Fruit fly (Drosophila melanogaster) whole organism, embryonic: Measurements from ENCODE around the gene Spec2.

Experiments used
- Antp ChIP-seq: fragments of 200-800 bp; sonication (Bioruptor generic); optimal IDR thresholded peaks from 3 replicates; lab custom pipeline; 2016; ENCODE audit warnings: missing biosample characterization, missing genetic modification characterization
- Bgb ChIP-seq: fragments of 200-800 bp; sonication (Bioruptor generic); IDR thresholded peaks from 2 replicates; pipeline ENCODE4 v1.3.6; 2022; ENCODE audit warnings: missing biosample characterization, missing genetic modification characterization; ENCODE audit not compliant: partially characterized antibody
- CG1024 ChIP-seq: fragments of 200-800 bp; sonication (Bioruptor generic); IDR thresholded peaks from 2 replicates; pipeline ENCODE4 v1.3.6; 2022; ENCODE audit warnings: missing biosample characterization, missing genetic modification characterization
- CG10462 ChIP-seq: fragments of 200-800 bp; sonication (Bioruptor generic); optimal IDR thresholded peaks from 2 replicates; lab custom pipeline; 2016; ENCODE audit warnings: missing biosample characterization, missing genetic modification characterization
- CG12155 ChIP-seq: fragments of 200-800 bp; sonication (Bioruptor generic); optimal IDR thresholded peaks from 3 replicates; lab custom pipeline; 2016; ENCODE audit warnings: missing biosample characterization, missing genetic modification characterization
- CG1233 ChIP-seq: fragments of 200-800 bp; sonication (Bioruptor generic); optimal IDR thresholded peaks from 4 replicates; lab custom pipeline; 2018; ENCODE audit warnings: missing biosample characterization, mild to moderate bottlenecking, missing genetic modification characterization
- CG13296 ChIP-seq: fragments of 200-800 bp; sonication (Bioruptor generic); optimal IDR thresholded peaks from 3 replicates; lab custom pipeline; 2018; ENCODE audit warnings: missing biosample characterization, mild to moderate bottlenecking, missing genetic modification characterization
- CG13424 ChIP-seq: fragments of 200-800 bp; sonication (Bioruptor generic); optimal IDR thresholded peaks from 2 replicates; lab custom pipeline; 2019; ENCODE audit warnings: missing biosample characterization, mild to moderate bottlenecking, missing genetic modification characterization, moderate library complexity
- CG14014 ChIP-seq: fragments of 200-800 bp; sonication (Bioruptor generic); IDR thresholded peaks from 2 replicates; pipeline ENCODE4 v1.3.6; 2022; ENCODE audit warnings: missing biosample characterization, missing genetic modification characterization
- CG15514 ChIP-seq: fragments of 200-800 bp; sonication (Bioruptor generic); optimal IDR thresholded peaks from 3 replicates; lab custom pipeline; 2017; ENCODE audit warnings: missing biosample characterization, missing genetic modification characterization, mild to moderate bottlenecking, moderate library complexity, missing genetic modification reagents
- CG16863 ChIP-seq: fragments of 200-800 bp; sonication (Bioruptor generic); optimal IDR thresholded peaks from 3 replicates; lab custom pipeline; 2016; ENCODE audit warnings: missing biosample characterization, missing genetic modification characterization
- CG2116 ChIP-seq: fragments of 200-800 bp; sonication (Bioruptor generic); optimal IDR thresholded peaks from 3 replicates; lab custom pipeline; 2018; ENCODE audit warnings: missing biosample characterization, mild to moderate bottlenecking, missing genetic modification characterization
- CG32767 ChIP-seq: fragments of 200-800 bp; sonication (Bioruptor generic); IDR thresholded peaks from 2 replicates; pipeline ENCODE4 v1.3.6; 2022; ENCODE audit warnings: missing biosample characterization, missing genetic modification characterization
- CG6791 ChIP-seq: fragments of 200-800 bp; sonication (Bioruptor generic); IDR thresholded peaks from 3 replicates; pipeline ENCODE4 v1.3.6; 2022; ENCODE audit warnings: missing biosample characterization, missing genetic modification characterization; ENCODE audit not compliant: partially characterized antibody
- CG7271 ChIP-seq: fragments of 200-800 bp; sonication (Bioruptor generic); optimal IDR thresholded peaks from 2 replicates; lab custom pipeline; 2018; ENCODE audit warnings: missing biosample characterization, mild to moderate bottlenecking, missing genetic modification characterization, moderate library complexity
- CG8290 ChIP-seq, 3 experiments: fragments of 200-800 bp; sonication (Bioruptor generic); optimal IDR thresholded peaks; 2 replicates each; lab custom pipeline; 2016 to 2019; ENCODE audit warnings: missing biosample characterization in 3 of 3, missing genetic modification characterization in 3 of 3, mild to moderate bottlenecking in 2 of 3, moderate library complexity in 1 of 3
- CG8388 ChIP-seq: fragments of 200-800 bp; sonication (Bioruptor generic); optimal IDR thresholded peaks from 2 replicates; lab custom pipeline; 2019; ENCODE audit warnings: missing biosample characterization, mild to moderate bottlenecking, missing genetic modification characterization, moderate library complexity
- D19A ChIP-seq: fragments of 200-800 bp; optimal IDR thresholded peaks from 3 replicates; lab custom pipeline; 2019; ENCODE audit warnings: missing biosample characterization, mild to moderate bottlenecking, missing genetic modification characterization, moderate library complexity
- Dip2 ChIP-seq: fragments of 200-800 bp; sonication (Bioruptor generic); IDR thresholded peaks from 2 replicates; pipeline ENCODE4 v1.3.6; 2022; ENCODE audit warnings: missing biosample characterization, missing genetic modification characterization
- Doc3 ChIP-seq: fragments of 200-800 bp; sonication (Bioruptor generic); IDR thresholded peaks from 3 replicates; pipeline ENCODE4 v1.3.6; 2022; ENCODE audit warnings: missing biosample characterization, missing genetic modification characterization; ENCODE audit not compliant: partially characterized antibody
- H2.0 ChIP-seq: fragments of 200-800 bp; sonication (Bioruptor generic); IDR thresholded peaks from 2 replicates; pipeline ENCODE4 v1.3.6; 2022; ENCODE audit warnings: missing biosample characterization, missing genetic modification characterization
- HmgZ ChIP-seq: fragments of 200-800 bp; sonication (Bioruptor generic); optimal IDR thresholded peaks from 2 replicates; lab custom pipeline; 2018; ENCODE audit warnings: missing biosample characterization, mild to moderate bottlenecking, missing genetic modification characterization
- MESR4 ChIP-seq: fragments of 200-800 bp; sonication (Bioruptor generic); optimal IDR thresholded peaks from 2 replicates; lab custom pipeline; 2018; ENCODE audit warnings: missing biosample characterization, mild to moderate bottlenecking, missing genetic modification characterization, moderate library complexity
- Max ChIP-seq: fragments of 200-800 bp; sonication (Bioruptor generic); optimal IDR thresholded peaks from 2 replicates; lab custom pipeline; 2016; ENCODE audit warnings: missing biosample characterization, mild to moderate bottlenecking, missing genetic modification characterization
- Poxn ChIP-seq: fragments of 200-800 bp; sonication (Bioruptor generic); IDR thresholded peaks from 2 replicates; pipeline ENCODE4 v1.3.6; 2022; ENCODE audit warnings: missing biosample characterization, missing genetic modification characterization
- Sin3A ChIP-seq: fragments of >200 bp; optimal IDR thresholded peaks from 2 replicates; lab custom pipeline; 2018
- Trl ChIP-seq, 3 experiments: fragments of >200 bp in 2 of 3; fragments of 200-800 bp in 1 of 3; sonication (Bioruptor generic) in 1 of 3; optimal IDR thresholded peaks; 2 replicates in 1 of 3; 3 replicates in 2 of 3; lab custom pipeline; 2016 to 2017; ENCODE audit warnings: missing biosample characterization in 1 of 3, missing genetic modification characterization in 1 of 3
- Xrp1 ChIP-seq: fragments of 200-800 bp; sonication (Bioruptor generic); IDR thresholded peaks from 2 replicates; pipeline ENCODE4 v1.3.6; 2022; ENCODE audit warnings: missing biosample characterization, missing genetic modification characterization
- bab2 ChIP-seq: fragments of 200-800 bp; sonication (Bioruptor generic); optimal IDR thresholded peaks from 2 replicates; lab custom pipeline; 2016; ENCODE audit warnings: missing biosample characterization, missing genetic modification characterization
- cas ChIP-seq: fragments of 200-800 bp; sonication (Bioruptor generic); IDR thresholded peaks from 2 replicates; pipeline ENCODE4 v1.3.6; 2022; ENCODE audit warnings: missing biosample characterization, missing genetic modification characterization
- chm ChIP-seq: fragments of 200-800 bp; sonication (Bioruptor generic); IDR thresholded peaks from 2 replicates; pipeline ENCODE4 v1.3.6; 2022; ENCODE audit warnings: missing biosample characterization, missing genetic modification characterization
- dmrt11E ChIP-seq: fragments of 200-800 bp; sonication (Bioruptor generic); optimal IDR thresholded peaks from 3 replicates; lab custom pipeline; 2018; ENCODE audit warnings: missing biosample characterization, mild to moderate bottlenecking, missing genetic modification characterization, moderate library complexity
- esg ChIP-seq: fragments of 200-800 bp; sonication (Bioruptor generic); conservative IDR thresholded peaks from 2 replicates; pipeline ENCODE4 v1.3.6; 2022; ENCODE audit warnings: missing biosample characterization, missing genetic modification characterization
- ftz-f1 ChIP-seq: fragments of 200-800 bp; sonication (Bioruptor generic); optimal IDR thresholded peaks from 2 replicates; lab custom pipeline; 2016; ENCODE audit warnings: missing biosample characterization, missing genetic modification characterization
- insv ChIP-seq, 2 experiments: fragments of 200-800 bp; sonication (Bioruptor generic); optimal IDR thresholded peaks; 3 replicates each; lab custom pipeline; 2016 to 2018; ENCODE audit warnings: missing biosample characterization in 2 of 2, missing genetic modification characterization in 2 of 2
- kni ChIP-seq: fragments of 200-800 bp; sonication (Bioruptor generic); optimal IDR thresholded peaks from 3 replicates; lab custom pipeline; 2017; ENCODE audit warnings: mild to moderate bottlenecking, missing biosample characterization, missing genetic modification reagents, missing genetic modification characterization
- lola ChIP-seq, 3 experiments: fragments of >200 bp in 2 of 3; fragments of 200-800 bp in 1 of 3; sonication (Bioruptor generic) in 1 of 3; optimal IDR thresholded peaks; 2 replicates each; lab custom pipeline; 2017 to 2019; ENCODE audit warnings: missing biosample characterization in 3 of 3, missing genetic modification characterization in 3 of 3, mild to moderate bottlenecking in 1 of 3, moderate library complexity in 1 of 3
- luna ChIP-seq: fragments of 200-800 bp; sonication (Bioruptor generic); optimal IDR thresholded peaks from 2 replicates; lab custom pipeline; 2016; ENCODE audit warnings: missing biosample characterization, missing genetic modification characterization
- onecut ChIP-seq: fragments of 200-800 bp; sonication (Bioruptor generic); IDR thresholded peaks from 2 replicates; pipeline ENCODE4 v1.3.6; 2022; ENCODE audit warnings: missing biosample characterization, missing genetic modification characterization
- pan ChIP-seq, 4 experiments: fragments of >200 bp in 3 of 4; fragments of 200-800 bp in 1 of 4; sonication (Bioruptor generic) in 1 of 4; optimal IDR thresholded peaks in 3 of 4; IDR thresholded peaks in 1 of 4; 2 replicates each; pipeline versions ENCODE4 v1.3.6 to Lab custom; 2017 to 2022; ENCODE audit warnings: missing biosample characterization in 2 of 4, missing genetic modification characterization in 2 of 4, mixed read lengths in 1 of 4
- rib ChIP-seq: fragments of 200-800 bp; sonication (Bioruptor generic); IDR thresholded peaks from 2 replicates; pipeline ENCODE4 v1.3.6; 2022; ENCODE audit warnings: missing biosample characterization, missing genetic modification characterization
- sd ChIP-seq: fragments of 200-800 bp; sonication (Bioruptor generic); optimal IDR thresholded peaks from 3 replicates; lab custom pipeline; 2018; ENCODE audit warnings: missing biosample characterization, mild to moderate bottlenecking, missing genetic modification characterization, moderate library complexity
- sqz ChIP-seq: fragments of 200-800 bp; sonication (Bioruptor generic); optimal IDR thresholded peaks from 3 replicates; lab custom pipeline; 2018; ENCODE audit warnings: missing biosample characterization, mild to moderate bottlenecking, missing genetic modification characterization
- tna ChIP-seq: fragments of 200-800 bp; sonication (Bioruptor generic); IDR thresholded peaks from 2 replicates; pipeline ENCODE4 v1.3.6; 2022; ENCODE audit warnings: missing biosample characterization, missing genetic modification characterization; ENCODE audit not compliant: partially characterized antibody
- tup ChIP-seq: fragments of 200-800 bp; sonication (Bioruptor generic); optimal IDR thresholded peaks from 2 replicates; lab custom pipeline; 2016; ENCODE audit warnings: missing biosample characterization, mild to moderate bottlenecking, missing genetic modification characterization, moderate library complexity
- twi ChIP-seq: fragments of 200-800 bp; optimal IDR thresholded peaks from 2 replicates; lab custom pipeline; 2019; ENCODE audit warnings: missing biosample characterization, mild to moderate bottlenecking, missing genetic modification characterization, moderate library complexity
- wek ChIP-seq: fragments of 200-800 bp; sonication (Bioruptor generic); optimal IDR thresholded peaks from 3 replicates; lab custom pipeline; 2018; ENCODE audit warnings: missing biosample characterization, mild to moderate bottlenecking, missing genetic modification characterization, moderate library complexity
- wor ChIP-seq: fragments of 200-800 bp; sonication (Bioruptor generic); IDR thresholded peaks from 2 replicates; pipeline ENCODE4 v1.3.6; 2022; ENCODE audit warnings: missing biosample characterization, missing genetic modification characterization

Gene Spec2

DNA sequence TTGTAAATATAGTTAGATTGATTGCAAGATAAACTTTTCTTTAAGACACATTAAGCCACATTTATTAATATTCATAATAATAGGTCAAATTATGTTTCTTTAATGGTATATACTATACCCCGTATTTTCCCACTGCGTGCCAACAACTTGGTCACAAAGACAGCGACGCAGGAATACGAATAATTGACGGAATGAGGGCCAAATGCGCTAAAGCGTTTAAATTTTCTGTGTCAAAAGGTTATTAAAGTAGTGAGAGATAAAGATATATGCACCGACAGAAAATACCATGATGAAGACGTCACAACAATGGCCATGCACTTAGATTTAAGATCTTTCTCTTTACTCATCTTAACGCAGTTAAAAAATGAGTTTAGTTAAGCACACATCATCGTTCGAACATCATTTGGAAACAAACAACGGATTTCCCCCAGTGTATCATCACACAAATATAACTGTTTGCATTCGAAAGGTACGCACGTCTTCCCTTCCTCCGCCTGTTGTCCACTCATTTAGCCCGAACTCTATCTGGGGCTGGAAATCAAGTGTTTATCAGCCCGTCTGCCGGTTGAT lies 3.5 kb downstream of the Spec2 start (continued):
- no peak for TF ChIP-seq tna
- no peak for TF ChIP-seq ftz-f1
- TF ChIP-seq Doc3 (GFP tag; lab: Robert Waterston, UW): no peak
- TF ChIP-seq MESR4 (GFP tag; lab: Kevin White, UChicago): no peak
- no peak for TF ChIP-seq tup
- TF ChIP-seq CG32767 (GFP tag; lab: Robert Waterston, UW): no peak
- no peak for TF ChIP-seq CG7271 (tag; lab: Kevin White, UChicago)
- TF ChIP-seq CG12155 (GFP tag; lab: Kevin White, UChicago): no peak
- no peak for TF ChIP-seq Dip2 (GFP tag; lab: Robert Waterston, UW)
- peak in 1 of 3 experiments; percentile 67 for TF ChIP-seq lola (GFP tag; optimal IDR thresholded peaks at IDR 0.05; lab: Kevin White, UChicago)
- TF ChIP-seq CG6791 (GFP tag; lab: Robert Waterston, UW): no peak
- no peak for TF ChIP-seq cas (GFP tag; lab: Robert Waterston, UW)
- TF ChIP-seq CG13424: peak; percentile 60
- no peak for TF ChIP-seq insv (GFP tag; optimal IDR thresholded peaks at IDR 0.05; lab: Kevin White, UChicago)
- TF ChIP-seq CG8290 (GFP tag; optimal IDR thresholded peaks at IDR 0.05; lab: Kevin White, UChicago): peak; percentile 7
- TF ChIP-seq CG8290 (tag; optimal IDR thresholded peaks at IDR 0.05; lab: Kevin White, UChicago): peak in 1 of 2 experiments; percentile 81
- peak; percentile 15; the same call in 1 of the 2 replicates for TF ChIP-seq wor (GFP tag; lab: Robert Waterston, UW)
- peak; percentile 43; the same call in 1 of the 2 replicates for TF ChIP-seq CG14014 (GFP tag; lab: Robert Waterston, UW)
- peak; percentile 73 for TF ChIP-seq Antp (GFP tag; lab: Kevin White, UChicago)
- TF ChIP-seq Sin3A (lab: Kevin White, UChicago): no peak
- TF ChIP-seq Trl (optimal IDR thresholded peaks at IDR 0.05; lab: Kevin White, UChicago): no peak
- TF ChIP-seq Trl (GFP tag; optimal IDR thresholded peaks at IDR 0.05; lab: Kevin White, UChicago): peak; percentile 44
- no peak for TF ChIP-seq rib
- TF ChIP-seq onecut: peak; percentile 39
- peak; percentile 36 for TF ChIP-seq twi
- TF ChIP-seq Max: peak; percentile 46
- TF ChIP-seq Poxn (GFP tag; lab: Robert Waterston, UW): no peak
- peak; percentile 52 for TF ChIP-seq dmrt11E (tag; lab: Kevin White, UChicago)
- peak; percentile 34 for TF ChIP-seq kni
- TF ChIP-seq HmgZ (tag; lab: Kevin White, UChicago): peak; percentile 7
- no peak for TF ChIP-seq sd
- TF ChIP-seq sqz (GFP tag; lab: Kevin White, UChicago): peak; percentile 42
- peak; percentile 21 for TF ChIP-seq luna (GFP tag; lab: Kevin White, UChicago)
- peak; percentile 61 for TF ChIP-seq D19A (tag; lab: Kevin White, UChicago)
- TF ChIP-seq wek: peak; percentile 29
- TF ChIP-seq CG16863 (GFP tag; lab: Kevin White, UChicago): peak; percentile 61
- peak; percentile 19 for TF ChIP-seq CG2116 (GFP tag; lab: Kevin White, UChicago)
- TF ChIP-seq CG13296 (GFP tag; lab: Kevin White, UChicago): no peak
- TF ChIP-seq Bgb (GFP tag; lab: Robert Waterston, UW): no peak
- peak; percentile 53; the same call in 1 of the 2 replicates for TF ChIP-seq esg (GFP tag; lab: Robert Waterston, UW)
- peak; percentile 59 for TF ChIP-seq CG1233 (GFP tag; lab: Kevin White, UChicago)
- peak; percentile 20 for TF ChIP-seq CG10462
- TF ChIP-seq CG8388 (GFP tag; lab: Kevin White, UChicago): peak; percentile 62
- peak; percentile 69 for TF ChIP-seq CG1024 (GFP tag; lab: Robert Waterston, UW)
- peak; percentile 68 for TF ChIP-seq H2.0
- TF ChIP-seq pan (optimal IDR thresholded peaks at IDR 0.05; lab: Kevin White, UChicago): no peak
- TF ChIP-seq pan (GFP tag; optimal IDR thresholded peaks at IDR 0.05 in 1 of 2, IDR thresholded peaks at IDR 0.05 in 1 of 2): peak in 1 of 2 experiments; percentile 68
- peak; percentile 69 for TF ChIP-seq bab2 (GFP tag; lab: Kevin White, UChicago)
- TF ChIP-seq CG15514: peak; percentile 37
- peak; percentile 62; the same call in 1 of the 2 replicates for TF ChIP-seq chm
- peak; percentile 59 for TF ChIP-seq Xrp1 (GFP tag; lab: Robert Waterston, UW)
